Worm (Caenorhabditis elegans): Measurements from ENCODE around the gene T25F10.3.

DNA sequence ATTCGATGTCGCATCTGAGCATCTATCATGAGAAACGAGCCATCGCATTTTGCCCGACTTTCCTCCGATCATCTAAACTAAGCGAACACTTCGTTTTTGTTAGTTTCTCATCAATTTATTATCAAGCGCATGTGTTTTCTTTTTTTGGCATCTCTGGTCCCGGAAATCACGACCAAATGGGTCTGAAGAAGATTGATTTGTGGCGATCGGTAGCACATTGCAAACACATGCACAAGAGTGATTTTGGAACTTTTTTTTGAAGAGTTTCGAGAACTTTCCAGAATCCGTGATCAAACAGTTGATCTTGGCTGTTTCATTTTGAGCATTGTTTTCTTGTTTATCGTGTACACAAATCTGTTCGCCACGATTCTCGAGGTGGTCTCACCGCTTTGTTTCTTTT is 8.4 kb downstream of the T25F10.3 start:
- no peak for TF ChIP-seq nhr-90 (tag; optimal IDR thresholded peaks at IDR 0.05)
- no peak for TF ChIP-seq ceh-40 (GFP tag; IDR thresholded peaks at IDR 0.05)
- no peak for TF ChIP-seq lir-1 (GFP tag; conservative IDR thresholded peaks at IDR 0.05)
- TF ChIP-seq nfya-1 (tag; optimal IDR thresholded peaks at IDR 0.05; ENCODE audit: borderline replicate concordance, insufficient read depth): no peak
- no peak for TF ChIP-seq F33H1.4 (GFP tag; IDR thresholded peaks at IDR 0.05)
- no peak for TF ChIP-seq ZK185.1 (tag; optimal IDR thresholded peaks at IDR 0.05; ENCODE audit: poor library complexity, severe bottlenecking)
- no peak for TF ChIP-seq hmg-1.2 (GFP tag; IDR thresholded peaks at IDR 0.05)
- TF ChIP-seq madf-3 (GFP tag; IDR thresholded peaks at IDR 0.05): no peak
- no peak for TF ChIP-seq snpc-1.1 (tag; optimal IDR thresholded peaks at IDR 0.05; ENCODE audit: insufficient read depth)
- TF ChIP-seq B0336.3 (GFP tag; IDR thresholded peaks at IDR 0.05): no peak
- no peak for TF ChIP-seq bed-2 (GFP tag; IDR thresholded peaks at IDR 0.05)
- TF ChIP-seq zim-3 (tag; optimal IDR thresholded peaks at IDR 0.05): no peak
- no peak for TF ChIP-seq snpc-1.3 (tag; optimal IDR thresholded peaks at IDR 0.05; ENCODE audit: insufficient read depth)

Data from whole organism, young adult.